Worm (Caenorhabditis elegans): ENCODE results near the gene C05B5.17.

ce11 chrIII:10037150-10037549 lies 38.0 kb upstream of the C05B5.17 start, which contains the start of gene M04D8.7:
- TF ChIP-seq fkh-10 (GFP tag; optimal IDR thresholded peaks at IDR 0.05), result no peak
- TF ChIP-seq fkh-4 (tag; optimal IDR thresholded peaks at IDR 0.05; ENCODE audit: borderline replicate concordance), result no peak
- TF ChIP-seq nhr-237 (tag; optimal IDR thresholded peaks at IDR 0.05), result no peak
- TF ChIP-seq lin-13 (GFP tag; optimal IDR thresholded peaks at IDR 0.05), result no peak
- no peak for TF ChIP-seq elt-3 (tag; optimal IDR thresholded peaks at IDR 0.05)
